Worm (Caenorhabditis elegans) whole organism, L2 larva: ENCODE measurements around the gene fbxb-53.

Experiments used
- C34F6.9 ChIP-seq: fragments of 150-350 bp; optimal IDR thresholded peaks from 2 replicates; lab custom pipeline; 2014; ENCODE audit warnings: missing biosample characterization, missing genetic modification characterization
- F13H6.1 ChIP-seq: sonication (generic microtip); optimal IDR thresholded peaks from 2 replicates; lab custom pipeline; 2016; ENCODE audit warnings: missing genetic modification characterization, missing compliant biosample characterization
- Y55F3AM.14 ChIP-seq: fragments of 200-800 bp; sonication (Bioruptor generic); optimal IDR thresholded peaks from 2 replicates; lab custom pipeline; 2018; ENCODE audit warnings: mild to moderate bottlenecking, missing genetic modification characterization, missing compliant biosample characterization
- ZK546.5 ChIP-seq: sonication (generic microtip); optimal IDR thresholded peaks from 2 replicates; lab custom pipeline; 2017; ENCODE audit warnings: missing biosample characterization, missing genetic modification characterization
- alr-1 ChIP-seq: fragments of 150-350 bp; optimal IDR thresholded peaks from 2 replicates; lab custom pipeline; 2014; ENCODE audit warnings: missing biosample characterization, missing genetic modification characterization
- aly-2 ChIP-seq: fragments of 150-350 bp; optimal IDR thresholded peaks from 2 replicates; lab custom pipeline; 2014; ENCODE audit warnings: missing biosample characterization, missing genetic modification characterization
- ama-1 ChIP-seq: fragments of 150-350 bp; optimal IDR thresholded peaks from 2 replicates; lab custom pipeline; 2018; ENCODE audit warnings: inconsistent platforms
- blmp-1 ChIP-seq: sonication (generic microtip); optimal IDR thresholded peaks from 2 replicates; lab custom pipeline; 2017; ENCODE audit warnings: missing genetic modification characterization, mild to moderate bottlenecking, missing compliant biosample characterization, antibody characterized with exemption, moderate library complexity; ENCODE audit not compliant: insufficient read depth
- ceh-16 ChIP-seq: fragments of 150-350 bp; optimal IDR thresholded peaks from 2 replicates; lab custom pipeline; 2014; ENCODE audit warnings: missing biosample characterization, missing genetic modification characterization
- crh-2 ChIP-seq: sonication (generic microtip); optimal IDR thresholded peaks from 2 replicates; lab custom pipeline; 2017; ENCODE audit warnings: missing biosample characterization, missing genetic modification characterization
- dmd-4 ChIP-seq: sonication (generic microtip); optimal IDR thresholded peaks from 2 replicates; lab custom pipeline; 2017; ENCODE audit warnings: missing biosample characterization, missing genetic modification characterization
- elt-3 ChIP-seq: sonication (generic microtip); optimal IDR thresholded peaks from 2 replicates; lab custom pipeline; 2017; ENCODE audit warnings: missing biosample characterization, missing genetic modification characterization
- fos-1 ChIP-seq: fragments of 150-350 bp; optimal IDR thresholded peaks from 2 replicates; lab custom pipeline; 2014; ENCODE audit warnings: missing biosample characterization, missing genetic modification characterization
- gmeb-1 ChIP-seq: fragments of 150-350 bp; optimal IDR thresholded peaks from 2 replicates; lab custom pipeline; 2014; ENCODE audit warnings: missing biosample characterization, missing genetic modification characterization
- lin-13 ChIP-seq: fragments of 150-350 bp; optimal IDR thresholded peaks from 2 replicates; lab custom pipeline; 2014; ENCODE audit warnings: missing biosample characterization, missing genetic modification reagents, missing genetic modification characterization
- lin-39 ChIP-seq: fragments of 150-350 bp; optimal IDR thresholded peaks from 2 replicates; lab custom pipeline; 2014; ENCODE audit warnings: missing biosample characterization, missing genetic modification reagents, missing genetic modification characterization
- lsy-2 ChIP-seq, 2 experiments: fragments of 150-350 bp in 1 of 2; sonication (generic microtip) in 1 of 2; optimal IDR thresholded peaks; 2 replicates each; lab custom pipeline; 2014 to 2017; ENCODE audit warnings: missing biosample characterization in 2 of 2, missing genetic modification characterization in 2 of 2
- mab-5 ChIP-seq: fragments of 150-350 bp; optimal IDR thresholded peaks from 2 replicates; lab custom pipeline; 2014; ENCODE audit warnings: missing biosample characterization, missing genetic modification characterization
- mbf-1 ChIP-seq: sonication (generic microtip); optimal IDR thresholded peaks from 2 replicates; lab custom pipeline; 2017; ENCODE audit warnings: missing biosample characterization, missing genetic modification characterization
- mdl-1 ChIP-seq, 2 experiments: fragments of 150-350 bp in 1 of 2; sonication (generic microtip) in 1 of 2; optimal IDR thresholded peaks; 2 replicates each; lab custom pipeline; 2017; ENCODE audit warnings: missing biosample characterization in 2 of 2, missing genetic modification characterization in 2 of 2
- nhr-129 ChIP-seq: fragments of 150-350 bp; optimal IDR thresholded peaks from 2 replicates; lab custom pipeline; 2014; ENCODE audit warnings: missing biosample characterization, missing genetic modification characterization
- nhr-21 ChIP-seq: fragments of 150-350 bp; optimal IDR thresholded peaks from 2 replicates; lab custom pipeline; 2014; ENCODE audit warnings: missing biosample characterization, missing genetic modification characterization
- nhr-23 ChIP-seq: fragments of 150-350 bp; optimal IDR thresholded peaks from 2 replicates; lab custom pipeline; 2014; ENCODE audit warnings: missing biosample characterization, missing genetic modification reagents, missing genetic modification characterization
- nhr-237 ChIP-seq: fragments of 150-350 bp; optimal IDR thresholded peaks from 2 replicates; lab custom pipeline; 2014; ENCODE audit warnings: missing biosample characterization, missing genetic modification characterization
- nhr-25 ChIP-seq: fragments of 150-350 bp; sonication (generic microtip); optimal IDR thresholded peaks from 3 replicates; lab custom pipeline; 2014; ENCODE audit warnings: missing biosample characterization, missing genetic modification characterization
- nhr-6 ChIP-seq: fragments of 150-350 bp; optimal IDR thresholded peaks from 2 replicates; lab custom pipeline; 2014; ENCODE audit warnings: missing biosample characterization, missing genetic modification characterization
- nhr-77 ChIP-seq: fragments of 150-350 bp; optimal IDR thresholded peaks from 2 replicates; lab custom pipeline; 2014; ENCODE audit warnings: missing biosample characterization, missing genetic modification characterization
- peb-1 ChIP-seq: fragments of 150-350 bp; optimal IDR thresholded peaks from 2 replicates; lab custom pipeline; 2014; ENCODE audit warnings: missing biosample characterization, missing genetic modification characterization
- sem-4 ChIP-seq: fragments of 150-350 bp; optimal IDR thresholded peaks from 2 replicates; lab custom pipeline; 2014; ENCODE audit warnings: missing biosample characterization, missing genetic modification reagents, missing genetic modification characterization
- skn-1 ChIP-seq: sonication (generic microtip); optimal IDR thresholded peaks from 2 replicates; lab custom pipeline; 2017; ENCODE audit warnings: missing biosample characterization, missing genetic modification characterization
- sma-9 ChIP-seq, 2 experiments: fragments of 150-350 bp in 1 of 2; sonication (generic microtip) in 1 of 2; optimal IDR thresholded peaks; 2 replicates each; lab custom pipeline; 2014 to 2016; ENCODE audit warnings: missing genetic modification characterization in 2 of 2, mild to moderate bottlenecking in 1 of 2, missing biosample characterization in 1 of 2, missing compliant biosample characterization in 1 of 2, missing genetic modification reagents in 1 of 2, moderate library complexity in 1 of 2
- unc-39 ChIP-seq: fragments of 150-350 bp; optimal IDR thresholded peaks from 2 replicates; lab custom pipeline; 2014; ENCODE audit warnings: missing biosample characterization, missing genetic modification characterization
- unc-62 ChIP-seq: fragments of 150-350 bp; optimal IDR thresholded peaks from 2 replicates; lab custom pipeline; 2014; ENCODE audit warnings: missing biosample characterization, missing genetic modification reagents, missing genetic modification characterization
- ztf-1 ChIP-seq: fragments of 200-800 bp; sonication (Bioruptor generic); conservative IDR thresholded peaks from 2 replicates; pipeline ENCODE4 v1.3.6; 2022; ENCODE audit warnings: missing genetic modification characterization, missing compliant biosample characterization
- ztf-11 ChIP-seq: sonication (generic microtip); optimal IDR thresholded peaks from 2 replicates; lab custom pipeline; 2017; ENCODE audit warnings: missing biosample characterization, missing genetic modification characterization
- ztf-4 ChIP-seq: fragments of 150-350 bp; optimal IDR thresholded peaks from 2 replicates; lab custom pipeline; 2014; ENCODE audit warnings: missing biosample characterization, missing genetic modification characterization

fbxb-53 gene

ce11 chrII:1731932-1732331, 24.8 kb upstream of the fbxb-53 start, which contains the start of gene ceh-82:
Gene ceh-82 (plus strand): TSS chrII:1732232.
- no peak for TF ChIP-seq nhr-129 (tag; lab: Kevin White, UChicago)
- no peak for TF ChIP-seq nhr-6 (tag; lab: Kevin White, UChicago)
- TF ChIP-seq mbf-1 (tag; lab: Kevin White, UChicago): no peak
- TF ChIP-seq skn-1 (tag; lab: Kevin White, UChicago): no peak
- no peak for TF ChIP-seq sma-9 (GFP tag; optimal IDR thresholded peaks at IDR 0.05; lab: Kevin White, UChicago)
- no peak for TF ChIP-seq sma-9 (tag; optimal IDR thresholded peaks at IDR 0.05; lab: Kevin White, UChicago)
- no peak for TF ChIP-seq ztf-11
- TF ChIP-seq nhr-21: no peak
- TF ChIP-seq ZK546.5 (tag; lab: Kevin White, UChicago): no peak
- TF ChIP-seq C34F6.9: no peak
- TF ChIP-seq F13H6.1 (tag; lab: Kevin White, UChicago): no peak
- no peak for TF ChIP-seq ceh-16
- TF ChIP-seq nhr-25 (tag; lab: Kevin White, UChicago): no peak
- TF ChIP-seq ztf-4 (tag; lab: Kevin White, UChicago): no peak

ce11 chrII:1735145-1735544, 21.5 kb upstream of the fbxb-53 start:
- TF ChIP-seq ztf-11 (no peak), nhr-77 (no peak), blmp-1 (no peak), crh-2 (no peak), skn-1 (tag; lab: Kevin White, UChicago) (no peak), ztf-1 (GFP tag; lab: Robert Waterston, UW) (no peak), ZK546.5 (tag; lab: Kevin White, UChicago) (no peak), nhr-237 (tag; lab: Kevin White, UChicago) (no peak)

ce11 chrII:1736353-1736752, 20.3 kb upstream of the fbxb-53 start, which contains the start of gene ceh-83:
Gene ceh-83 (minus strand): TSS chrII:1736533.
- TF ChIP-seq fos-1: peak; percentile 49
- TF ChIP-seq blmp-1: no peak
- no peak for TF ChIP-seq gmeb-1
- no peak for TF ChIP-seq sem-4

- TF ChIP-seq mab-5 (tag; lab: Kevin White, UChicago) (no peak), elt-3 (no peak), ztf-4 (tag; lab: Kevin White, UChicago) (no peak), C34F6.9 (no peak), nhr-77 (no peak), alr-1 (tag; lab: Kevin White, UChicago) (no peak), ama-1 (lab: Kevin White, UChicago) (no peak), nhr-23 (tag; lab: Kevin White, UChicago) (no peak), skn-1 (tag; lab: Kevin White, UChicago) (no peak), ztf-11 (no peak), unc-62 (GFP tag; lab: Kevin White, UChicago) (no peak), dmd-4 (tag; lab: Kevin White, UChicago) (no peak), Y55F3AM.14 (GFP tag; lab: Kevin White, UChicago) (no peak), sem-4 (no peak), nhr-129 (tag; lab: Kevin White, UChicago) (no peak), mbf-1 (tag; lab: Kevin White, UChicago) (no peak), aly-2 (tag; lab: Kevin White, UChicago) (no peak), crh-2 (no peak), unc-39 (tag; lab: Kevin White, UChicago) (no peak), mdl-1 (tag; optimal IDR thresholded peaks at IDR 0.05; lab: Kevin White, UChicago) (no peak)
Observed at ce11 chrII:1738844-1739243, 17.8 kb upstream of the fbxb-53 start, which contains the start of the genes irld-9 and irld-33. Gene irld-9 (minus strand): TSS chrII:1738944. Gene irld-33 (plus strand): TSS chrII:1739052.

DNA sequence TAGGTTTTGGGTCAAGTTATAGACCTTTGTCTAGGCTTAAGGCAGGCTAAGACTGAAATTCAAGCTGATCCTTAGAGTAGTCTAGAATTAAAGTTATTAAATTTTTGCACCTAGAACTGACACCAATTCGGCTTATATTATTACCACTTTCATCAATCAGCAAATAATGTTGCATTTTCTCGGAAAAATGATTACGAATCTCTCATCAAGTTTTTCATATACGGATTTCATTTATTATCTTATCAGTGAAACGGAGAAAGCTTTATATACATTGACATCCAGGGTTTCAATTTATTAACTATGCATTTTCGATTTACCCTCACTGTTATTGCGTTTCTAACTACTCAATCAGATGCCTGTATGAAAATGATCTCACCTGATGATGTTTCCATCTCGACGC, 15.4 kb upstream of the fbxb-53 start, which contains the start of gene K07G6.1:
K07G6.1 (plus strand) TSS at position 301 of the 400 bp plus-strand sequence.
- TF ChIP-seq lin-13 (GFP tag; lab: Kevin White, UChicago) (no peak), peb-1 (tag; lab: Kevin White, UChicago) (no peak), nhr-23 (tag; lab: Kevin White, UChicago) (no peak), nhr-77 (no peak), ztf-4 (tag; lab: Kevin White, UChicago) (no peak), elt-3 (no peak), lin-39 (tag; lab: Kevin White, UChicago) (no peak), unc-39 (tag; lab: Kevin White, UChicago) (no peak), fos-1 (no peak), ceh-16 (no peak), lsy-2 (tag; optimal IDR thresholded peaks at IDR 0.05; lab: Kevin White, UChicago) (no peak), aly-2 (tag; lab: Kevin White, UChicago) (no peak), gmeb-1 (no peak), ztf-11 (no peak), mbf-1 (tag; lab: Kevin White, UChicago) (no peak), blmp-1 (no peak)
- TF ChIP-seq, all 48 proteins: peak for 0
